Fruit fly (Drosophila melanogaster): ENCODE results near the gene CG34126.

DNA sequence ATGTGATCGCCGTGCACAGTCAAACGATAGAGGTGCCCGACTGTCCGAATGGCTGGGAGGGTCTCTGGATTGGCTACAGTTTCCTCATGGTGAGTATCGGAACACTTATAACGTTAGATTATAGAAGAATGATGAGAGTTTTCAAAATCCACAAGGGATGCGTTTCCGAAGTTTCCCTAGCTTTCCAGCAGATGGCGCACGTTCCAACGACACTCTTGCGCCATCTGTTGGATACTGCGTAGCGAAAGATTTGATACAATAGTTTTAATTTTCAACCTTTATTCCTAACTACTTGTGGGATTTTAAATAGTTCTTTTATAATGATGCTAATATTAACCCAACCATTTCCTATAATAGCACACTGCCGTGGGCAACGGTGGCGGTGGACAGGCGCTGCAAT, 54.7 kb downstream of the CG34126 start:
- no peak for TF ChIP-seq tj (GFP tag; optimal IDR thresholded peaks at IDR 0.05)
- TF ChIP-seq pad (GFP tag; optimal IDR thresholded peaks at IDR 0.05), result no peak
- TF ChIP-seq ovo (GFP tag; optimal IDR thresholded peaks at IDR 0.05), result no peak
- no peak for TF ChIP-seq CG1620 (GFP tag; optimal IDR thresholded peaks at IDR 0.05)
- TF ChIP-seq CG33017 (tag; optimal IDR thresholded peaks at IDR 0.05), result no peak
- no peak for TF ChIP-seq cic (GFP tag; optimal IDR thresholded peaks at IDR 0.05)
- TF ChIP-seq CG7045 (GFP tag; optimal IDR thresholded peaks at IDR 0.05), result no peak
- TF ChIP-seq bab1 (GFP tag; optimal IDR thresholded peaks at IDR 0.05), result no peak
- no peak for TF ChIP-seq CG14711 (tag; optimal IDR thresholded peaks at IDR 0.05)
- TF ChIP-seq toe (GFP tag; optimal IDR thresholded peaks at IDR 0.05), result no peak
- TF ChIP-seq Clk (GFP tag; optimal IDR thresholded peaks at IDR 0.05), result no peak
- no peak for TF ChIP-seq kay (GFP tag; ENCODE audit: borderline replicate concordance)
- TF ChIP-seq cnc (optimal IDR thresholded peaks at IDR 0.05), result no peak

Data from whole organism, adult.